Worm (Caenorhabditis elegans): Measurements from ENCODE around the gene Y45F10B.9.
"Not testable (repeated sequence)": the region's sequence is repeated elsewhere in the genome, so short reads cannot be mapped to it uniquely, and the experiment has no call there.

Y45F10B.9 gene

DNA sequence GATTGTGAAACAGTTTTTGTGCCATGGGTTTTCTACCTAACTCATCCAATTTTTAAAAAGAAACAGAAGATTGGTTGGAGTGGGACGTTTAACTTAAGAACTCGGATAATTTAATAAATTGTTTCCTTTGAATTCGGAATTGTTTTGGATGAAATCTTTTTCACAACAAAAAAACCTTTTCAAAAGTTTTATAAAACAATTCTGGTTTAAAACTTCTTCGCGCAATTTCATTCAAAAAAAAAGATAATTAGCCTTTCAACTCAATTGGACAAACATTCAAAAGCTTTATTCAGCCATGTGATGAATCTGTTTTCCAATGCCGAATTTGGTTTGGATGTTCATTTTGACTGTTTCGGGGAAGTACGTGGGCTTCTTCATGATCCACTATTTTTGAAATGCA is 10.5 kb downstream of the Y45F10B.9 start, which contains the start of gene Y45F10B.12:
Y45F10B.12 (plus strand) TSS at position 301 of the 400 bp plus-strand sequence.
- TF ChIP-seq unc-62 (GFP tag; optimal IDR thresholded peaks at IDR 0.05): no peak

- no peak for TF ChIP-seq unc-62 (GFP tag; optimal IDR thresholded peaks at IDR 0.05)
These were observed 13.1 kb downstream of the Y45F10B.9 start, which contains the start of gene sru-11 for ce11 chrIV:13584646-13585045. TSS of gene sru-11 (plus strand) at chrIV:13584946.

DNA sequence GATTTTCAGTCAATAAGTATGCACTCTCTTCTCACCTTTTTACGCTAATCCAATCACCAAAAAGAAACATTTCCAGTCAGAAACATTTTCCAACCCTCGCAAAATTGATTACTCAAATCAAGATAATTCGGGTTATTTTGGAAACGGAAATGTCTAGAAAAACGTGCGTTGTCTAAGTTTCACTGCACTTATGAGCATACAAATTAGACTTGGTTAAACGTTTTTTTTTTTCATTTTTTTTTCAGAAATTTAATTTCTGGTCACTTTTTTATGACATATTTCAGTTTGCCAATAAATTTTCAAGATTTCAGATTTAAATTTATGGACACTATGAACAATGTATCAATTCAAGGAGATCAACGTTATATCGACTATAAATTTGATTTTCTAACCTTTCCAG is 14.8 kb downstream of the Y45F10B.9 start, which contains the start of gene sru-12:
sru-12 (plus strand) TSS at position 301 of the 400 bp plus-strand sequence.
- TF ChIP-seq unc-62 (GFP tag; optimal IDR thresholded peaks at IDR 0.05): no peak

- not testable (repeated sequence) for TF ChIP-seq unc-62 (GFP tag; optimal IDR thresholded peaks at IDR 0.05)
These were observed 18.8 kb downstream of the Y45F10B.9 start, which contains the start of gene sru-16 for ce11 chrIV:13578953-13579352. TSS of gene sru-16 (plus strand) at chrIV:13579253.

DNA sequence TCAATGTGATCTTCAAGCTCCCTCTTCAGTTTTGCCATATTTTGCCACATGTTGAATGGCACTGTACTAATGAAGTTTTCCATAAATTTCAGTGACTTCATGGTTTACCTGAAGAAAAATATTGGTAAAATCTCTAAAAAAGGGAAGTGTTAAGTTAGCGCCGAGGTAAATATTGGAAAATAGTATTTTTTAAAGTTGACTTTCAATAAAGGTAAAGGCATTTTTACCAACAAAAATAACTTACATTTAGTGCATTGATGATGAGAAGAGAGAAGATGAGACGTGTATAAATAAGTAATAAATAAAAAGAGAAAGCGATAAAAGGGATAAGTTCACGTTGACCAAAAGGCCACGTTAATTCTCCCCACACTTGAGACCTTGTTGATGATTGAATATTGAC is 19.5 kb downstream of the Y45F10B.9 start, which contains the start of gene Y45F10B.8:
Y45F10B.8 (minus strand) TSS at position 101 of the 400 bp plus-strand sequence.
- TF ChIP-seq unc-62 (GFP tag; optimal IDR thresholded peaks at IDR 0.05): not testable (repeated sequence)

DNA sequence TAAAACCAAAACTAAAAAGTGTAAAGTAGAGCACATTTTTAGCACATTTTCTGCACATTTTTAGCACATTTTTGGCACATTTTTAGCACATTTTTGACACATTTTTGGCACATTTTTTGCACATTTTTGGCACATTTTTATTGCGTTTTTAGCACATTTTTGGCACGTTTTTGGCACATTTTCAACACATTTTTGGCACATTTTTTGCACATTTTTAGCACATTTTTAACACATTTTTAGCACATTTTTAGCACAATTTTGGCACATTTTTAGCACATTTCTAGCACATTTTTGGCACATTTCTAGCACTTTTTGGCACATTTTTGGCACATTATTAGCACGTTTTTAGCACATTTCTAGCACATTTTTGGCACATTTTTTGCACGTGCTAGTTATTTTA is 22.0 kb downstream of the Y45F10B.9 start:
- no peak for TF ChIP-seq unc-62 (GFP tag; optimal IDR thresholded peaks at IDR 0.05)

DNA sequence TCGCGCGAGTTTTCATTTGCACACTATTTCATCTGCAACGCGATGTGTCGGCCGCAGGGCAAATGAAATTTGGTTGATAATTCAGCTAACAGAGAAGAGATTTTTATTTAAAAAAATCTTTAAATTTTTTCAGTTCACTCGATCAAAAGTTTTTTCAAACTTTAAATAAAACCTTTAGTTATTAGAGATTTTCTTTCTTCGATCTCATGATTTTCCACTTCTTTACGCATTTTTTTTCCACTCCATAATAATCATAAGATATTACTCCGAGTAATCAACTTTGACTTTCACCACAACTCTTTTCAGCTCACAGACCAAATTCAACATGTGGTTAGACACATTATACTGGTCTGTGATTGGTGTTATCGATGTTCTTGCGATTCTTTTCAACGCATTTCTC is 23.0 kb downstream of the Y45F10B.9 start, which contains the start of gene srd-10:
srd-10 (plus strand) TSS at position 301 of the 400 bp plus-strand sequence.
- no peak for TF ChIP-seq unc-62 (GFP tag; optimal IDR thresholded peaks at IDR 0.05)

- no peak for TF ChIP-seq unc-62 (GFP tag; optimal IDR thresholded peaks at IDR 0.05)
These were observed 33.4 kb downstream of the Y45F10B.9 start for ce11 chrIV:13564284-13564683.

DNA sequence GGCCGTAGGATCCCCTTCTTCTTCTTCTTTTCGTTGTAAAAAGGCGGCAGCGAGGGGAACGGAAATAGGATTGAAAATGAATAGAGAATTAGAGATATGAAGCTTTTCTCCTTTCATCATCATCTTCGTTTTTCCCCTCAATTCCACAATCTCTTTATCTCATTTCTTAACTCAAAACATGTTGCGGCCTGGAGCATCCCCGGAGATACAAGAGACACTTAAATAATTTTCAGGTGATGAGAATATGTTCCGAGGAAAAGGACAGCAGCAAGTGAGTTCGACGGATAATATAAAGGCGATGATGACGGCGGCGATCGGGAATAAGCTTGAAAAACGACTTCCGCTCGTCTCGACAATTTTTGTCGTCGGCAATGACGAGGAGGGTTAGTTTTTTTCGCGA is 36.1 kb downstream of the Y45F10B.9 start, which contains the start of the genes Y45F10B.13 and qui-1:
Y45F10B.13 (minus strand) TSS at position 101 of the 400 bp plus-strand sequence.
qui-1 (plus strand) TSS at position 233 of the 400 bp plus-strand sequence.
- no peak for TF ChIP-seq unc-62 (GFP tag; optimal IDR thresholded peaks at IDR 0.05)

DNA sequence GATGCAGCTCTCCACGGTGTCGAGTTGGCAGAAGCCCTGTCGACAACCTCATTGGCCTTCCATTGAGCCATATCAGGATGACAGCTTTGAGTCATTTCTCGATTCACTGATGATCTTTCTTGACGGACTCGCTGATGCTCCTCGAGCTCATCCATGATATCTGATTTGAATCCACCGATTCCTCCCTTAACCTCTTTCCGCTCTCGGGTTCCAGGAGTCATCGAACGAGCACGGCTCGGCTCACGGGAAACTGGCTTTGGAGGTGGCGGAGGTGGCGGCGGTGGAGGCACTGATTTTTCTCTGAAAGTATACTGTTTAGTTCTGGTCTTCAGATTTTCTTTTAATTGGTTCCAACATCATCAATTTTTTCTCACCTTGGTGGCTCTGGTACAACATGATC is 38.7 kb downstream of the Y45F10B.9 start:
- TF ChIP-seq unc-62 (GFP tag; optimal IDR thresholded peaks at IDR 0.05): no peak

ce11 chrIV:13557393-13557792 is 40.3 kb downstream of the Y45F10B.9 start:
- no peak for TF ChIP-seq unc-62 (GFP tag; optimal IDR thresholded peaks at IDR 0.05)

ce11 chrIV:13555508-13555907 is 42.2 kb downstream of the Y45F10B.9 start:
- TF ChIP-seq unc-62 (GFP tag; optimal IDR thresholded peaks at IDR 0.05): no peak

DNA sequence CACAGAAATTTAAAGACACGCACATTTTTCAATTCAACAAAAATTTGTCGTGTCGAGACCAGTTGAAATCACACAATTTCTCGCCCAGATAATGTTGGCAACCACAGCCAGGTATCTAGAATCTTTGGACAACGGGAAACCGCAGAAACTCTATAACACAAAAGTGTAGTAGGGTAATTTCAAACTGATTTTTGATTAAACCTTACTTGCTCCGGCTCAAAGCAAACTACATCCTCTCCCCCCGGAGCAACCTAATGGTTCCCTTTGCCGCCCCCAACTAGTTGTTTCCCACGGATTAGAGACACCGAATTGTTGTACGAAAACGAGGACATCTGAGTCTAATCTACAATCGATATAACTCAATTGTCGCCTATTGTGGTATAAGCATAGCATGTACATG is 43.4 kb downstream of the Y45F10B.9 start:
- TF ChIP-seq unc-62 (GFP tag; optimal IDR thresholded peaks at IDR 0.05): no peak

- no peak for TF ChIP-seq unc-62 (GFP tag; optimal IDR thresholded peaks at IDR 0.05)
These were observed 48.4 kb downstream of the Y45F10B.9 start for ce11 chrIV:13549350-13549749.

ce11 chrIV:13548188-13548587 is 49.5 kb downstream of the Y45F10B.9 start, which contains the start of gene F52G2.3:
TSS of gene F52G2.3 (minus strand) at chrIV:13548230.
- no peak for TF ChIP-seq unc-62 (GFP tag; optimal IDR thresholded peaks at IDR 0.05)
